Fruit fly (Drosophila melanogaster): ENCODE measurements around the gene CG33158.

The CG33158 gene

DNA sequence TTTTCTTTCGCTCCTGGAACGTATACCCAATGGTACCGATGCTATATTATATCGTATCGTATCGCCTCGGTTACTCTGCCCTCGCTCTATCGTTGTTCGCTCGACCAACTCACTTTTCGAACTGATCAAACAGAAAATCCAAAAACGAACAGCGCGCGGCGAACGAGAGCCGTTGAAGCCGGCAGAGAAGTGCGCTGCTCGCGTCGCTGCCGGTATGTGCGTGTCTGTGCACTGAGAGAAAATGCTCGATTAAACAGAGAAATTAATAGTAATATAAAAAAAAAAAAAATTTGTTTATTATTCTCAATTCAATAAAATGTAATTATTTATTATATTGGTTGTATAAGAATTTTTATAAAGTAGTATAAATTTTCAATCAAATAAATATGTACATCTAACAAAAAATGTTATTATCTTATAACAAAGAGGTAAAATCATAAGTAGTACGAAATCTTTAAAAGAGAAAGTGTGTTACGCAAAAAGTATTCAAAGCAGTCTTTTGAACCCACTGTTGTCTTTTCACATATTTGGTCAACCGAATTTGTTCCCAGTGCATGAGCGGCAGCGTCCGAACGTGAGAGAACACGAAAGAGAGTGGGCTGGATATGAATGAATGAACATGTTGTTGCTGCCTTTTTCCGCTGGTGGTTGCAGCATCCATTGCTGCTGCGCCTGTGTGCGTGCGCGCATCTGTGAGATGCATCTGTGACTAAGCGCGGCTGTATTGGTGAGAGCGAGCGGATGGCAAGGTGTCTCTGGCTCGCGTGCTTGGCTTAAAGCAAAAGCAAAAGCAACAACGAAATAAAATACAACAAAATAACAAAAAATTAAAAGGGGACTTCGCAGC is 64.3 kb downstream of the CG33158 start, which contains the start of gene aos (continued):
- TF ChIP-seq CG1621 (tag; optimal IDR thresholded peaks at IDR 0.05) (peak; percentile 56), CG3032 (tag; optimal IDR thresholded peaks at IDR 0.05) (peak; percentile 96), Eip78C (GFP tag) (peak; percentile 43), CG6854 (GFP tag; optimal IDR thresholded peaks at IDR 0.05) (peak; percentile 80), CG16779 (tag; optimal IDR thresholded peaks at IDR 0.05) (peak; percentile 75), esn (GFP tag; optimal IDR thresholded peaks at IDR 0.05) (peak; percentile 94), CG6808 (GFP tag; optimal IDR thresholded peaks at IDR 0.05) (peak; percentile 73), CG10669 (GFP tag; optimal IDR thresholded peaks at IDR 0.05) (peak; percentile 85), Met (GFP tag; optimal IDR thresholded peaks at IDR 0.05) (peak; percentile 80), Hr4 (GFP tag; optimal IDR thresholded peaks at IDR 0.05) (peak; percentile 88), CG10631 (GFP tag; optimal IDR thresholded peaks at IDR 0.05) (peak; percentile 95), Hr39 (GFP tag; optimal IDR thresholded peaks at IDR 0.05) (peak; percentile 78), Gug (GFP tag; IDR thresholded peaks at IDR 0.05) (peak; percentile 80), pdm3 (GFP tag; optimal IDR thresholded peaks at IDR 0.05) (peak; percentile 84), ss (GFP tag; optimal IDR thresholded peaks at IDR 0.05) (peak; percentile 83 to 95), CG6163 (GFP tag; IDR thresholded peaks at IDR 0.05) (peak; percentile 57; the same call in 2 of the 3 replicates), cyc (GFP tag; optimal IDR thresholded peaks at IDR 0.05) (peak; percentile 84), CG6792 (GFP tag; optimal IDR thresholded peaks at IDR 0.05) (peak; percentile 92), Blimp-1 (GFP tag; optimal IDR thresholded peaks at IDR 0.05) (peak; percentile 78), CG4318 (GFP tag; optimal IDR thresholded peaks at IDR 0.05) (peak; percentile 94), svp (GFP tag) (peak; percentile 80)

DNA sequence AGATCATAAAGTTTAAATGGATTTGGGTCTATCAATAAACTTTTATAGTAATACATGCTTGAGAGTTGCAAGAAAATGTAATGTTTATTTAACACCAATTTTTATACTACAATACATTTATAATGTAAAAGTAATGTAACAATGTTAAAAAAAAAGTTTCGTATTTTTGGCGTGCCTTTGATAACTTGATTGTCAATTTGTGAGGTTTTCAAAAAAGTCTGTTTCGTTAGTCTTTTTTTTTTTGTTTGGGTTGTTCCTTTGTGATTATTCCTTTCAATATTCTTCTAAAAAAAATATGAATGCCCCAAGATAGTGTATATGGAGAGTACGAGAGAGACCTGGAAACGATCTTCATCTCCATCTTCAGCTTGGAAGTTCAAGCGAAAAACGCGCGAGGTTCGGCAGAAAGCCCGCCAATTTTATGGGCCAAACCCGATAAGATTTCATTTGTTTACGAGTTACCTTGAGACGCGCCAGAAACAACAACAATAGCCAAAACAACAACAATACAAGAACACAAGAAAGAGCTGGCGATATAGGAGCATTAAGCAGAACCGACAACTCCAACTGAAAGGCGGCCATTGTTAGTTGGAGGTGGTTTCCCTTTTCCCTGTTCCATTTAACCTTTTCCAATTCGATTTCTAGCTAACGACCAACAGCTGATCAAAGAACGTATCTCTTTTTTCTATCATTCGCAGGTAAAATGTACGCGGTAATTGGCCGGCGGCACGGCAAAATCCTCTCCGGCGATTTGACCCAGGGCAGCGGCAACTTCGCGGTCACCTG is 65.5 kb downstream of the CG33158 start:
- TF ChIP-seq CG34406 (GFP tag; optimal IDR thresholded peaks at IDR 0.05) (peak; percentile 28), CG7368 (GFP tag; optimal IDR thresholded peaks at IDR 0.05) (no peak), fd85E (GFP tag; optimal IDR thresholded peaks at IDR 0.05) (no peak), CG8319 (GFP tag; optimal IDR thresholded peaks at IDR 0.05) (no peak), CG6276 (GFP tag; optimal IDR thresholded peaks at IDR 0.05) (no peak), Ets96B (tag; optimal IDR thresholded peaks at IDR 0.05) (no peak), Eip78C (GFP tag) (peak; percentile 92), spab (GFP tag; optimal IDR thresholded peaks at IDR 0.05) (peak; percentile 45), CG6792 (GFP tag; optimal IDR thresholded peaks at IDR 0.05) (peak; percentile 40), vri (GFP tag; optimal IDR thresholded peaks at IDR 0.05) (no peak), CG4318 (GFP tag; optimal IDR thresholded peaks at IDR 0.05) (no peak), CG8119 (GFP tag; IDR thresholded peaks at IDR 0.05) (no peak), CG6163 (GFP tag; IDR thresholded peaks at IDR 0.05) (no peak), Ets21C (GFP tag; optimal IDR thresholded peaks at IDR 0.05) (no peak), CG6808 (GFP tag; optimal IDR thresholded peaks at IDR 0.05) (peak; percentile 47), topi (GFP tag; optimal IDR thresholded peaks at IDR 0.05) (peak; percentile 52), CG3919 (GFP tag; optimal IDR thresholded peaks at IDR 0.05) (peak; percentile 44), fkh (GFP tag; optimal IDR thresholded peaks at IDR 0.05) (no peak), CG9139 (GFP tag; optimal IDR thresholded peaks at IDR 0.05) (no peak), Blimp-1 (GFP tag; optimal IDR thresholded peaks at IDR 0.05) (no peak), CG11294 (GFP tag; IDR thresholded peaks at IDR 0.05) (no peak), CG1621 (tag; optimal IDR thresholded peaks at IDR 0.05) (no peak), ss (GFP tag; optimal IDR thresholded peaks at IDR 0.05) (peak in 1 of 2 experiments; percentile 26), achi (GFP tag; optimal IDR thresholded peaks at IDR 0.05) (no peak), CG3032 (tag; optimal IDR thresholded peaks at IDR 0.05) (peak; percentile 16), cyc (GFP tag; optimal IDR thresholded peaks at IDR 0.05) (peak; percentile 32), Eip75B (GFP tag; optimal IDR thresholded peaks at IDR 0.05) (peak; percentile 39), Hr39 (GFP tag; optimal IDR thresholded peaks at IDR 0.05) (peak; percentile 39), Sox102F (GFP tag; optimal IDR thresholded peaks at IDR 0.05) (peak; percentile 50), CG8632 (GFP tag; optimal IDR thresholded peaks at IDR 0.05) (peak; percentile 36), Gug (GFP tag; IDR thresholded peaks at IDR 0.05) (no peak), CG6854 (GFP tag; optimal IDR thresholded peaks at IDR 0.05) (no peak), net (GFP tag; optimal IDR thresholded peaks at IDR 0.05) (peak; percentile 22), CG32006 (GFP tag; optimal IDR thresholded peaks at IDR 0.05) (no peak), Lpt (GFP tag; optimal IDR thresholded peaks at IDR 0.05) (no peak), Hr4 (GFP tag; optimal IDR thresholded peaks at IDR 0.05) (no peak), CG10669 (GFP tag; optimal IDR thresholded peaks at IDR 0.05) (peak; percentile 3), CG10631 (GFP tag; optimal IDR thresholded peaks at IDR 0.05) (peak; percentile 30), salr (GFP tag; optimal IDR thresholded peaks at IDR 0.05) (peak in 1 of 2 experiments; percentile 3)
